Fruit fly (Drosophila melanogaster): ENCODE results near the gene Dhc93AB.

Gene Dhc93AB

DNA sequence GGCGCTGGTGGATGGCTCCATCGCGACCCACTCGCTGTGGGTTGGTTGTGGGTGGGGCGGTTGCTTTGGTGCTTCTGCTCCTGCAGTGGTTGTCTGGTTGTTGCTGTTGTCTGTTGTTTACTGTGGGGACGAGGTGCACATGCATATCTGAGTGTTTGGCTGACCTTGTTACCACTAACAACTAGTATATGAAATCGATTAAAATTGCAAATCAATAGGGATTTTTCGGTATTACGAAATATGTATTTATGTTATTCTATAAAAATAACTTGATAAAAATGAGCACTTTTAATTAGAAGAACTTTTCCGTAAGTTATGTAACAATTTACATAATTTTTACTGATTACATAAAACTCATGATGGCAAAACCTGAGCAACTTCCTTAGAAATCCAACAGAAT lies at the start of gene Dhc93AB:
TSS of gene Dhc93AB (minus strand) at position 101 of the 400 bp plus-strand sequence.
- TF ChIP-seq CG8159 (tag; optimal IDR thresholded peaks at IDR 0.05) = no peak
- TF ChIP-seq CG13204 (GFP tag; optimal IDR thresholded peaks at IDR 0.05) = no peak
- TF ChIP-seq rn (GFP tag; IDR thresholded peaks at IDR 0.05) = no peak
- TF ChIP-seq CG14655 (GFP tag; optimal IDR thresholded peaks at IDR 0.05) = no peak
- no peak for TF ChIP-seq Snoo (tag; optimal IDR thresholded peaks at IDR 0.05)
- no peak for TF ChIP-seq fd96Ca (GFP tag; IDR thresholded peaks at IDR 0.05)

DNA sequence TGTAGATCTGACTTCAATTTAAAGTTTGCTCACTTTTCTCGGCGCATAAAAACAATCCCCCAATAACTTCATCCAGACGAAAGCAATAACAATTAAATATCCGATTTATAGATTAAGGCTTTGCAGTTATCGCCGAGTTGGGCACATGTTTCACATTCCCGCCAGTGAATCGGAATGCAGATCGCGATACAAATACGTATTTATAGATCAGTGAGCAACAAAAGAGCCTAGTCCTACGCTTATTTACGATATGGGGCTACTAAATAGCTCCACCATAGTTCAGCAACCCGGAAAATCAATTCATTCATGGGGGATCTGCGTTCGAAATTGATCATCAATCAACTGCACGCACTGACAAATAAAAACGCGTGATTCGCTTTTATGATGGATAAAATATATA lies 49.7 kb upstream of the Dhc93AB start:
- TF ChIP-seq EcR (GFP tag; optimal IDR thresholded peaks at IDR 0.05) (peak; percentile 64), CG10348 (GFP tag; IDR thresholded peaks at IDR 0.05) (no peak), CG17806 (tag; optimal IDR thresholded peaks at IDR 0.05) (no peak)

DNA sequence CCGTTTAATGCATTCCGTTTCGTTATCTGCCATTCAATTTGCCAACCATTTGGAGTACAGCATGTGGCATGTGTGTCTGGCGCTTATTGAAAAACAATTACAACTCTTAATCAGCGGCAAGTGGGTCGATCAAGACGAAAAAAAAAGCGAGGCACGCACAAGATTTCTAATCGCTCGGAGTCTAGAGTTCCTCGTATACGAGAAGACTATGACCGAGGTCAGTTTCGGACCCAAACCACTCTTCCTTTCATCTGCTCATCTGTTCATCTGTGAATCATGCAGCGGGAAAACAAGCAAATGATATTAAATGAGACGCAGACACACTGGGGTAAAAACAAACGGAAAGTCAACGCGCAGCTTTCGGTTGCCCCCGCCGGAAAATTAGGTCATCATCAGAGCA lies 49.2 kb upstream of the Dhc93AB start:
- TF ChIP-seq CG4496 (GFP tag; IDR thresholded peaks at IDR 0.05) = peak; percentile 40; the same call in 1 of the 3 replicates
- no peak for TF ChIP-seq CG34367 (tag; optimal IDR thresholded peaks at IDR 0.05)
- TF ChIP-seq Ets98B (GFP tag; IDR thresholded peaks at IDR 0.05) = no peak

DNA sequence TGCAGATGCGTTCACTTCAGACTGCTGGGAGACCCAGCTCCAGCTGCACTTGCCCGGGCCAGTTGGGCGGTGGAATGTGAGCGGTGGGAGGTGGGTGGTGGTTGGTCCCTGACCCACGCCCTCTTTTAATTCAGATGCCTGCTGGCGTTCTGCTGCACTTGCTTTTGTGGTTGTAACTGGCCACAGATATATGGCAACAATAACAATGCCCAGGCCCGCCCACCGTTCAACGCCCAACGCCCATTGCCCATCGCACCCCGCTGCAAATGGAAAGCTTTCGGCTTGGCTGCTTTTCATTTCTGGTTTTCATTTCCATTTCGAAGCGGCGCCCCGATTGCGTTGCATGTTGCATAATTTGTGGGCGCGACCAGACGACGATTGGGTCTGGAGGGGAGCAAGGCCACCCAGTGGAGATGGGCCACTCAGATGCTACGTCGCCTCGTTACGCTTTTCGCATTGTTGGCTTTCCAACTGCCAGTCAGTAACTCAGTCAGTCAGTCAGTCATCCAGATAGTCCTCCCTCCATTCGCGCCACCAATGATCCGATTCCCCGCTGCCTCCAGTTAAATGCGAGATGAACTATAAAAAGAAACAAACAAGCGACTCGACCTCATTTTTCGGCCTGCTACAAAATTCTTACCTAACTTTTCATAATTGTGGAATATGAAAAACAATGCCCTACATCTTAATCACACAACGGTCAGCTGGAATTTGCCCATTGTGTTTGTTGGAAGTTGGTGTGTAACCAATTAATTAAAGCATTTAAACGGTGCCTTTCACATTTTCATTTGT lies 48.1 kb upstream of the Dhc93AB start:
- peak; percentile 20 for TF ChIP-seq CG13204 (GFP tag; optimal IDR thresholded peaks at IDR 0.05)
- TF ChIP-seq Pif1B (GFP tag; optimal IDR thresholded peaks at IDR 0.05) = no peak
- TF ChIP-seq CG14655 (GFP tag; optimal IDR thresholded peaks at IDR 0.05) = no peak
- no peak for TF ChIP-seq CG32121 (GFP tag; IDR thresholded peaks at IDR 0.05)
- TF ChIP-seq gl (tag; optimal IDR thresholded peaks at IDR 0.05) = no peak
- no peak for TF ChIP-seq CG10348 (GFP tag; IDR thresholded peaks at IDR 0.05)
- no peak for TF ChIP-seq CG8159 (tag; optimal IDR thresholded peaks at IDR 0.05)
- no peak for TF ChIP-seq CG4496 (GFP tag; IDR thresholded peaks at IDR 0.05)
- TF ChIP-seq EcR (GFP tag; optimal IDR thresholded peaks at IDR 0.05) = peak; percentile 62

DNA sequence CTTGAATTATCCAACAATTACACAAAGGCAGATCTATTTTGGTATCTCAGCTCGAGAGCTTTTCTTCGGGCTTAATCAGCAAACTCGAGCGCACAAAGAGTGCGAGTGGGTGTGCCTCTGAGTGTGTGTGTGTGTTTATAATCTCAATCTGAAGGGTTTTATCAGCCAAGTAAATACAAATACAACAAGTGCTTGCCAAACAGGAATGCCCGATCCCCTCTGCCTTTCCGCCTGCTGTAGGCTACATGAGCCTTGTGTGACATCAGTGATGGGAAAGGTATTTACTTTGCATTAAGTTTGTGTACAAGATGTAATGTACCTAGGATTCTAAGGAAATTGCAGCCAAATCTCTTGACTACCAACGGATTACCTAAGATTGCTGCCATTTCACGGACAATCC lies 47.1 kb upstream of the Dhc93AB start:
- peak; percentile 27; the same call in 1 of the 2 replicates for TF ChIP-seq Ets98B (GFP tag; IDR thresholded peaks at IDR 0.05)
- TF ChIP-seq Pif1B (GFP tag; optimal IDR thresholded peaks at IDR 0.05) = peak; percentile 64
- TF ChIP-seq CG34367 (tag; optimal IDR thresholded peaks at IDR 0.05) = peak; percentile 41
- TF ChIP-seq CG10348 (GFP tag; IDR thresholded peaks at IDR 0.05) = no peak
- TF ChIP-seq CG9948 (tag; optimal IDR thresholded peaks at IDR 0.05) = no peak
- TF ChIP-seq Snoo (tag; optimal IDR thresholded peaks at IDR 0.05) = peak; percentile 43
- TF ChIP-seq gl (tag; optimal IDR thresholded peaks at IDR 0.05) = peak; percentile 12
- peak; percentile 54; the same call in 1 of the 3 replicates for TF ChIP-seq CG4496 (GFP tag; IDR thresholded peaks at IDR 0.05)
- no peak for TF ChIP-seq CG17806 (tag; optimal IDR thresholded peaks at IDR 0.05)
- TF ChIP-seq CG8301 (tag; optimal IDR thresholded peaks at IDR 0.05) = no peak
- TF ChIP-seq Pif1A (GFP tag; optimal IDR thresholded peaks at IDR 0.05) = peak; percentile 60
- TF ChIP-seq CG14655 (GFP tag; optimal IDR thresholded peaks at IDR 0.05) = no peak
- TF ChIP-seq CG13204 (GFP tag; optimal IDR thresholded peaks at IDR 0.05) = no peak
- TF ChIP-seq CG8159 (tag; optimal IDR thresholded peaks at IDR 0.05) = peak; percentile 32
- TF ChIP-seq fd96Ca (GFP tag; IDR thresholded peaks at IDR 0.05) = peak; percentile 42; the same call in 1 of the 3 replicates
- TF ChIP-seq CG12605 (GFP tag; IDR thresholded peaks at IDR 0.05) = 0 out of 2 replicates have a peak, but pooled peaks have one; percentile 31
- no peak for TF ChIP-seq EcR (GFP tag; optimal IDR thresholded peaks at IDR 0.05)
- no peak for TF ChIP-seq D1 (tag; optimal IDR thresholded peaks at IDR 0.05)
- TF ChIP-seq CG15710 (tag; optimal IDR thresholded peaks at IDR 0.05) = no peak
- no peak for TF ChIP-seq rn (GFP tag; IDR thresholded peaks at IDR 0.05)
- peak; percentile 29; the same call in 1 of the 2 replicates for TF ChIP-seq CG32121 (GFP tag; IDR thresholded peaks at IDR 0.05)

DNA sequence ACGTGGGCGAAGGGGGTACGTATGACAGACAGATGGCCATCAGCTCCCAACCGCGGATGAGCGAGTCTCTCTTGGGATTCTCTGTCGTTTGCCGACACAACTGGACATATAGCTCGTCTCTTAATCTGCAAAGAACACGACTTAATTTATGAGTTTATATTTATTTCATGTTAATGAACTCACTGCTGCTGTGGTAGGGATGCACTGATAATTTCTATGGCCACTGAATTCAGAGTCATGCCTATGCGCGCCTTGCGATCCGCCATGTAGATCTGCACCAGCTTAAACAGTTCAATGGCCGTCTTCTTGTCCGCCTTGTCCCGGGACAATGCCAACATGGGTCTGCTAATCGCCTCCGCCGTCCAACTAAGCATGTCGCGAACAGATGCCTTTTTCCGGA lies 42.7 kb upstream of the Dhc93AB start:
- TF ChIP-seq CG13204 (GFP tag; optimal IDR thresholded peaks at IDR 0.05) = no peak
- TF ChIP-seq EcR (GFP tag; optimal IDR thresholded peaks at IDR 0.05) = peak; percentile 87
- TF ChIP-seq Pif1A (GFP tag; optimal IDR thresholded peaks at IDR 0.05) = no peak

DNA sequence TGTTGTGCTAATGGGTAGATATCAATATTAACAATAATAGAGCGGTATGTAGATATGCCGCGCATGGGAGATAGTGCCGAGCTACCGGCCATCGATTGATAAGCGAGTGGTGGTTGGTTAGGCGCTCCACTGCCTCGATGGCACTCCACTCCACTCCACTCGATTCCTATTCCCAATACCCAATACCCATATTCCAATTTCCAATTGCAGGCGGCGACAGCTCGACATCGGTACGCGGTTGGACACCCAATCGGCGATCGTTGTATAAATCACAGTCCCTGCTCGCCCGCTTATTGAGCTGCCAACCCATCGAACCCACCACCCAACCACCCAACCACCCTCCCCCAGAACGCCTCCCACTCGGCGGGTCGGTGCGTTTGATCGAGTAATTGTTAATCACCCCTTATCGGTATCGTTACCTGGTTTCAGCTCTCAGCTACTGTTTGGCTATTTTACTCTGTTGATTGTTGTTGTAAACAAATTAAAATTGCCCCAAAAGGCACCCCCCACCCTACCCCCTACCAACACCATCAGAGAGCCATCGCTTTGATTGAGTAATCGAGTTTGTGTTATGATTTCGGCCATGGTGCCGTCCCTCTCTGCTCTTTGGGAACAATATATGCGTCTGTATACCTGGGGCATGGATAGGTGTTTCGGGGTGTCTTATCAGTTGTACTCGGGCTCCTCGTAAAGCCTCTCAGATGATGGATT lies 38.7 kb upstream of the Dhc93AB start, which contains the start of gene HHEX:
TSS of gene HHEX (minus strand) at position 51 of the 711 bp plus-strand sequence.
- TF ChIP-seq EcR (GFP tag; optimal IDR thresholded peaks at IDR 0.05) = no peak
- TF ChIP-seq CG17806 (tag; optimal IDR thresholded peaks at IDR 0.05) = no peak
- TF ChIP-seq CG4496 (GFP tag; IDR thresholded peaks at IDR 0.05) = no peak
- no peak for TF ChIP-seq Snoo (tag; optimal IDR thresholded peaks at IDR 0.05)
- no peak for TF ChIP-seq CG9948 (tag; optimal IDR thresholded peaks at IDR 0.05)
- TF ChIP-seq fd96Ca (GFP tag; IDR thresholded peaks at IDR 0.05) = no peak
- TF ChIP-seq Ets98B (GFP tag; IDR thresholded peaks at IDR 0.05) = no peak
- TF ChIP-seq CG8301 (tag; optimal IDR thresholded peaks at IDR 0.05) = no peak
- TF ChIP-seq CG14655 (GFP tag; optimal IDR thresholded peaks at IDR 0.05) = no peak
- no peak for TF ChIP-seq CG10348 (GFP tag; IDR thresholded peaks at IDR 0.05)

Measured in whole organism, pupa.